Worm (Caenorhabditis elegans): ENCODE results near the gene ZK262.2.

DNA sequence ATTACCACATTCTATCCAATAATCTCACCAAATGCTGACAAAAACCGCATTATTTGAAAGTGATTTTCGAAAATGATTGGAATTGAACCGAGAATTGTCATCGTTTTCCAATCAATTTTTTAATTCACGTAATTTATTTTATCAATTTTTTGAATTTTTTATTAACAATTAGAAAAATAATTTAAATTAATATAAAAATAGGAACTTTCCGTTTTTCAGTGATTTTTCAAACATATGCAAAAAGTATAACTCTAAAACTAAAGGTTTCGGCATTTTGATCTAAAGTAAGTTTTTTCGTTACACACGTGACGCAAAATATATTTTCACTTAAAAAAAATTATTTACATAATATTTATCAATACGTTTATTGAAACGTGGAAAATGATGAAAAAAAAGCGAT, 18.6 kb downstream of the ZK262.2 start, which contains the start of gene Y51A2B.6:
- TF ChIP-seq hlh-30 (tag; optimal IDR thresholded peaks at IDR 0.05; ENCODE audit: insufficient read depth) (no peak), snpc-4 (tag; optimal IDR thresholded peaks at IDR 0.05) (no peak), mxl-2 (GFP tag; conservative IDR thresholded peaks at IDR 0.05) (no peak), dpl-1 (GFP tag; optimal IDR thresholded peaks at IDR 0.05) (no peak), nhr-76 (tag; optimal IDR thresholded peaks at IDR 0.05) (no peak), unc-62 (GFP tag; optimal IDR thresholded peaks at IDR 0.05 in 1 of 2) (no peak), unc-62 (tag; optimal IDR thresholded peaks at IDR 0.05) (no peak), lin-15B (tag; optimal IDR thresholded peaks at IDR 0.05) (no peak), Y48G9A.11 (GFP tag; IDR thresholded peaks at IDR 0.05) (no peak), pha-4 (GFP tag; IDR thresholded peaks at IDR 0.05) (no peak), pha-4 (tag; optimal IDR thresholded peaks at IDR 0.05) (no peak), lin-39 (tag; optimal IDR thresholded peaks at IDR 0.05) (no peak)
